Fruit fly (Drosophila melanogaster): ENCODE measurements around the gene Nsf2.

DNA sequence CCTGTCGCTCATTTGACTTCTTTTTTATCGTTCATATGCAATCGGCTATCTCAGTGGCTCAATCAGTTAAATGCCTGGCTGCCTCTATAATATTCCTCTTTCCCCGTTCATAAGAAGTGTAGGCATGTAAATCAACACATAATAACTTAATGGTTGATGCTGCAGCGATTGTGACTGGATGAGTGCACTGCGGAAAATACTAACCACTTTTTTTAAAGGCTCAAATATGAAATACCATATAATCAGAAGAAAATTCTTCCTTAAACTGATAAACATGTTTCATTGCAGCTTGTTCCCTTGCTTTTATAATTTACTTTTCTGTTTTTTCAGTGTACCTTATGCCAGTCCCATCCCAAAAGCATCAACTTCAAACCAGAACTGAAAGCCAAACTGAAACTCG is 47.1 kb upstream of the Nsf2 start:
- TF ChIP-seq CG16779 (tag; optimal IDR thresholded peaks at IDR 0.05) (no peak), Ets21C (GFP tag; optimal IDR thresholded peaks at IDR 0.05) (no peak), CG10669 (GFP tag; optimal IDR thresholded peaks at IDR 0.05) (peak; percentile 44), net (GFP tag; optimal IDR thresholded peaks at IDR 0.05) (no peak), Gug (GFP tag; IDR thresholded peaks at IDR 0.05) (no peak), fkh (GFP tag; optimal IDR thresholded peaks at IDR 0.05) (no peak), pdm3 (GFP tag; optimal IDR thresholded peaks at IDR 0.05) (peak; percentile 38), Sox102F (GFP tag; optimal IDR thresholded peaks at IDR 0.05) (no peak), Sox15 (GFP tag; optimal IDR thresholded peaks at IDR 0.05) (no peak), CG15336 (GFP tag; IDR thresholded peaks at IDR 0.05) (no peak), OdsH (GFP tag; optimal IDR thresholded peaks at IDR 0.05) (peak; percentile 18), achi (GFP tag; optimal IDR thresholded peaks at IDR 0.05) (peak; percentile 43)

All from whole organism, prepupa.